Worm (Caenorhabditis elegans): ENCODE results near the gene C17C3.3.

C17C3.3 gene

DNA sequence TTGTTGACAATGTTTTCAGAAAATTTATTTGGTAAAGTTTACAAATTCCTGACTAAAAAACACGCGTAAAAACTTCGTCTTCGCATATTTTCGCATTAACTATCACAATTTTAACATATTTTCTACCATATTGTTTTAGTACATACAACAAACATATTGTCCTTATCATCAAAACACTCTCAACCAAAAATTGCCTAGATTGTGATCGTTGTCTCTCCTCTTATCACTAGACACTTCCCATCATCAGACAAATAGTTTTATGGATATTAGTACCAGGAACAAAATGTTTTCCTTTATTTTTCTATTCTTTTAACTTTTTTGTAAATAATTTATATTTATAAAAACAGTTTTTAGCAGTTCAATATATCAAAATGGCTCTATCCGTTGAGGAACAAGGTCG, at the start of gene C17C3.3:
TSS of gene C17C3.3 (plus strand) at position 346 of the 400 bp plus-strand sequence.
- TF ChIP-seq fkh-2 (tag; optimal IDR thresholded peaks at IDR 0.05) = no peak
- peak; percentile 67 for TF ChIP-seq pqm-1 (tag; optimal IDR thresholded peaks at IDR 0.05)
- no peak for TF ChIP-seq nhr-25 (tag; optimal IDR thresholded peaks at IDR 0.05)
- peak; percentile 88 for TF ChIP-seq elt-2 (tag; optimal IDR thresholded peaks at IDR 0.05)
- peak; percentile 46 for TF ChIP-seq pha-4 (tag; optimal IDR thresholded peaks at IDR 0.05)

DNA sequence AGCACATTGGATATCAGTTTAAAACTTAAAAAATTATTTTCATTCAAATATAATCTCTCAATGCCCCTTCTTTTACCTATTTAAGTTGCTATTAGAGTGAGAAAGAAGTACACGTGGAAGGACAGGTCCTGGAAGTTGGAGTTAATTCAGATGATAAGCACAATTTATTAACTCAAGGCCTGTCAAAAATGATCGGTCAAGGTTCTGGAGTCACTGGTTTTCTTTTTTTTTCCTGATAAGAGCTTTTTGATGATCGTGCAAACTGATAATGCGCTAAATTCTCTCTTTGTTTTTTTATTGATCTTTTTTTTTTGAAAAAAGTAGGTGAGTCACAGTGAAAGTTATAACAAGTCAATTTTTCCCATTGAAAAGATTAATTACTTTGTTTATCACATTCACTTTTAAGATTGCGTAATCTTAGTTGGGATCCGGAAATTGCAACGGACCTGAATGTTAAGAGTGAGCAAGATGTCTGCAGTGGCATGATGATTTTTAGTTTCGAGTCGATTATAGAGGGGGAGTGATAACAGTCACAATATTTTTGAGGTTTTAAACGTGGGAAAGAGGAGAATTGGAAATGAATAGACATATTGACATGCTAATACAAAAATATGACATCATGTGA, 49.0 kb upstream of the C17C3.3 start:
- TF ChIP-seq egl-5 (tag; optimal IDR thresholded peaks at IDR 0.05) (no peak), elt-2 (tag; optimal IDR thresholded peaks at IDR 0.05) (peak; percentile 100), pqm-1 (tag; optimal IDR thresholded peaks at IDR 0.05) (peak; percentile 68)

DNA sequence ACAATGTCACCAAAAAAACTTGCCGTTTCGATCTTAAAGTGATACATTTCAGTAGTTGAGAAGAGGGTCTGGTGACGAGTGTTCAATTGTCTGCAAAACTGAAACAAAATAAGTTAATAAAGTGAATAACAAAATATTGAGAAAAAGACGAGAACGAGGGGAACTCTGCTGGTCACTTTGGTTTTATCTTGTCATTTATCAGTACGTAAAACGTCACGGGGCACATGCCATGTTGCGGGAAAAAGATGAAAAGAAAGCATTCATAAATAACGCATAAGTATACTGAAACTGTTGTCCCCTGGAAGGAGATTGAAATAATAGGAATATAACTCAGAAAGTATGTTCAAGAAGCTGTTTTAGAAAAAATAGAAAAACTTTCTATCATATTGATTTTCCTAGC, 46.7 kb upstream of the C17C3.3 start, which contains the start of gene sahd-1:
TSS of gene sahd-1 (minus strand) at position 100 of the 400 bp plus-strand sequence.
- TF ChIP-seq nhr-237 (tag; optimal IDR thresholded peaks at IDR 0.05) (no peak), elt-2 (tag; optimal IDR thresholded peaks at IDR 0.05) (peak; percentile 64), sea-2 (GFP tag; optimal IDR thresholded peaks at IDR 0.05) (no peak), nhr-43 (tag; optimal IDR thresholded peaks at IDR 0.05; ENCODE audit: poor library complexity, severe bottlenecking) (no peak), egl-5 (tag; optimal IDR thresholded peaks at IDR 0.05) (no peak), nhr-11 (tag; optimal IDR thresholded peaks at IDR 0.05) (no peak), pqm-1 (tag; optimal IDR thresholded peaks at IDR 0.05) (peak; percentile 38)

DNA sequence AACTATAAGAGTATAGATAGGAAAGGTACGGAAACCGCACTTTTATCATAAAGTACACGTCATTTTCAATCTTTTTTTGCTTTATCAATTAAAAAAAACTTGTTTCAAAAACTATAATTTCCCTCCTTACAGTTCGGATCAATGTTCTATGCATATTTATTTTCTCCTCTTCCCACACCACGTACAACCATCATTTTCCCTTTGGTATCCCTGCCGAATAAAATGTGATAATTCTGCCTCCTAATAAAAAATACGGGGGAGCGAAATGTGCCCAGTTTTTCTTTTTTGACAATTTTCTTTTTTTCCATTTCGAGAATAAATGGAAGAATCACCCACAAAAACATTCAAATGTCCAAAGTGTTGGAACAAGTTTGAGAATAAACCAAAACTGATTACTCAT, 46.0 kb upstream of the C17C3.3 start, which contains the start of gene ZK177.3:
TSS of gene ZK177.3 (plus strand) at position 301 of the 400 bp plus-strand sequence.
- no peak for TF ChIP-seq mdl-1 (tag; optimal IDR thresholded peaks at IDR 0.05)
- TF ChIP-seq daf-12 (tag; optimal IDR thresholded peaks at IDR 0.05) = no peak
- peak; percentile 65 for TF ChIP-seq elt-2 (tag; optimal IDR thresholded peaks at IDR 0.05)
- no peak for TF ChIP-seq fkh-2 (tag; optimal IDR thresholded peaks at IDR 0.05)
- no peak for TF ChIP-seq fos-1 (tag; optimal IDR thresholded peaks at IDR 0.05)

DNA sequence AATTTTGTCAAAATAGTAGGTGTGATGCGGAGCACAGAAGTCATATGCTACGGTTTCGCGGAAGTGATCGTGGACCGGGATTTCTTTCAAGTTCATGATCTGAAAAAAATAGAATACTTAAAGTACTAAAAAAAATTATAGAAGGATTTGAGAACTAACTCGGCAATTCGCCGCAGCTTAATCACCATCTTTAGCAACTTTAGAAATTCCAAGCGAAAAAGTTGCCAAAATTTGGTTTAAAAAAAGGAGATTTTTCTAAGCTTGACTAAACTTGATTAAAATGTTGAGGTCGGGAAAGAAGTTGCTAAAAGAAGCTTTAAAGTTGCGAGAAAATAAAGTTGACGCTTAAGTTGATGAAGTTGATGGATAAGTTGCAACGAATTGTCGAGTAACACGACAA, 43.9 kb upstream of the C17C3.3 start, which contains the start of gene ZK177.9:
TSS of gene ZK177.9 (minus strand) at position 101 of the 400 bp plus-strand sequence.
- TF ChIP-seq ZK546.5 (tag; optimal IDR thresholded peaks at IDR 0.05) = no peak
- no peak for TF ChIP-seq nhr-77 (tag; optimal IDR thresholded peaks at IDR 0.05)
- no peak for TF ChIP-seq fkh-10 (GFP tag; optimal IDR thresholded peaks at IDR 0.05)
- no peak for TF ChIP-seq snpc-4 (tag; optimal IDR thresholded peaks at IDR 0.05)
- TF ChIP-seq nhr-12 (tag; optimal IDR thresholded peaks at IDR 0.05) = no peak
- TF ChIP-seq mdl-1 (tag; optimal IDR thresholded peaks at IDR 0.05) = no peak
- no peak for TF ChIP-seq egl-27 (tag; optimal IDR thresholded peaks at IDR 0.05)
- TF ChIP-seq hmg-11 (tag; optimal IDR thresholded peaks at IDR 0.05) = no peak
- TF ChIP-seq lsy-12 (tag; optimal IDR thresholded peaks at IDR 0.05) = no peak
- no peak for TF ChIP-seq nhr-11 (tag; optimal IDR thresholded peaks at IDR 0.05)
- no peak for TF ChIP-seq ztf-11 (tag; optimal IDR thresholded peaks at IDR 0.05)
- TF ChIP-seq zag-1 (tag; optimal IDR thresholded peaks at IDR 0.05) = no peak
- no peak for TF ChIP-seq pha-4 (tag; optimal IDR thresholded peaks at IDR 0.05)

DNA sequence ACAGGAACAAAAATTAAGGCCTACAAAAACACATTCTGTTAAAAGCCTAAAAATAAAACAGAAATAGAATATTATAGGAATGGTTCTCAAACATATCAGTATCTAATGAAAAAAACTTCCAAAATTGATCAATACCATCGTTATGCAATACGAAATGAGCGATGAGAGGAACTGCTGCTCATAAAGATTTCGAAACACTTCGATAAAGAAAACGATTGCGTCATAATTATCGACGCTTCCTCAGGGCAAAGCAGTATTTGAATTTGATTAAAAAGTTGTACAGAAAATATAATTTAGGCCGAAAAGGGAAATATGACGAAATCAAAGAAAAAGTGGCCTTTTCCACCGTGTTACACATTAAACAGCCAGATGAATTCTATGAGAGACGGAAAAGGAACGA, 43.5 kb upstream of the C17C3.3 start:
- TF ChIP-seq ZK546.5 (tag; optimal IDR thresholded peaks at IDR 0.05) (no peak), ztf-4 (tag; optimal IDR thresholded peaks at IDR 0.05) (no peak), nhr-43 (tag; optimal IDR thresholded peaks at IDR 0.05; ENCODE audit: poor library complexity, severe bottlenecking) (no peak), nhr-12 (tag; optimal IDR thresholded peaks at IDR 0.05) (no peak), skn-1 (tag; optimal IDR thresholded peaks at IDR 0.05) (no peak), ceh-9 (tag; optimal IDR thresholded peaks at IDR 0.05) (no peak), nhr-77 (tag; optimal IDR thresholded peaks at IDR 0.05) (no peak), ama-1 (optimal IDR thresholded peaks at IDR 0.05) (no peak), ceh-16 (tag; optimal IDR thresholded peaks at IDR 0.05) (no peak), elt-2 (tag; optimal IDR thresholded peaks at IDR 0.05) (no peak), egl-27 (tag; optimal IDR thresholded peaks at IDR 0.05) (no peak), ceh-82 (tag; optimal IDR thresholded peaks at IDR 0.05) (no peak), pqm-1 (tag; optimal IDR thresholded peaks at IDR 0.05) (no peak), unc-62 (GFP tag; optimal IDR thresholded peaks at IDR 0.05) (no peak), mml-1 (tag; optimal IDR thresholded peaks at IDR 0.05) (no peak), nhr-25 (tag; optimal IDR thresholded peaks at IDR 0.05) (no peak), egl-5 (tag; optimal IDR thresholded peaks at IDR 0.05) (no peak), nhr-11 (tag; optimal IDR thresholded peaks at IDR 0.05) (no peak), nhr-28 (tag; optimal IDR thresholded peaks at IDR 0.05) (no peak), sea-2 (GFP tag; optimal IDR thresholded peaks at IDR 0.05) (no peak)

Data from whole organism, L3 larva.